Fruit fly (Drosophila melanogaster) whole organism, pupa: ENCODE data around the gene Lk.
A peak's percentile ranks its signal among the peaks of the same experiment; 100 is the strongest.

Experiments used
- CG10348 ChIP-seq: fragments of 200-800 bp; sonication (Bioruptor generic); IDR thresholded peaks from 2 replicates; pipeline ENCODE4 v1.3.6; 2022; ENCODE audit warnings: missing biosample characterization, missing genetic modification characterization
- CG12605 ChIP-seq: fragments of 200-800 bp; sonication (Bioruptor generic); IDR thresholded peaks from 2 replicates; pipeline ENCODE4 v1.3.6; 2022; ENCODE audit warnings: missing biosample characterization, missing genetic modification characterization
- CG13204 ChIP-seq: fragments of 200-800 bp; sonication (Bioruptor generic); optimal IDR thresholded peaks from 2 replicates; lab custom pipeline; 2018; ENCODE audit warnings: missing biosample characterization, mild to moderate bottlenecking, missing genetic modification characterization, moderate library complexity
- CG14655 ChIP-seq: fragments of 200-800 bp; sonication (Bioruptor generic); optimal IDR thresholded peaks from 3 replicates; lab custom pipeline; 2017; ENCODE audit warnings: mild to moderate bottlenecking, missing biosample characterization, missing genetic modification reagents, missing genetic modification characterization
- CG15710 ChIP-seq: fragments of 200-800 bp; sonication (Bioruptor generic); optimal IDR thresholded peaks from 2 replicates; lab custom pipeline; 2018; ENCODE audit warnings: missing biosample characterization, mild to moderate bottlenecking, missing genetic modification characterization, moderate library complexity
- CG17806 ChIP-seq: fragments of 200-800 bp; sonication (Bioruptor generic); optimal IDR thresholded peaks from 2 replicates; lab custom pipeline; 2018; ENCODE audit warnings: missing biosample characterization, mild to moderate bottlenecking, missing genetic modification characterization, moderate library complexity
- CG32121 ChIP-seq: fragments of 200-800 bp; sonication (Bioruptor generic); IDR thresholded peaks from 2 replicates; pipeline ENCODE4 v1.3.6; 2022; ENCODE audit warnings: missing biosample characterization, missing genetic modification characterization
- CG34367 ChIP-seq: fragments of 200-800 bp; sonication (Bioruptor generic); optimal IDR thresholded peaks from 2 replicates; lab custom pipeline; 2018; ENCODE audit warnings: missing biosample characterization, mild to moderate bottlenecking, missing genetic modification characterization
- CG4496 ChIP-seq: fragments of 200-800 bp; sonication (Bioruptor generic); IDR thresholded peaks from 3 replicates; pipeline ENCODE4 v1.3.6; 2022; ENCODE audit warnings: missing biosample characterization, missing genetic modification characterization
- CG8159 ChIP-seq: fragments of 200-800 bp; sonication (Bioruptor generic); optimal IDR thresholded peaks from 3 replicates; lab custom pipeline; 2018; ENCODE audit warnings: missing biosample characterization, mild to moderate bottlenecking, missing genetic modification characterization, moderate library complexity
- CG8301 ChIP-seq: fragments of 200-800 bp; sonication (Bioruptor generic); optimal IDR thresholded peaks from 2 replicates; lab custom pipeline; 2018; ENCODE audit warnings: missing biosample characterization, mild to moderate bottlenecking, missing genetic modification characterization
- CG9948 ChIP-seq: fragments of 200-800 bp; sonication (Bioruptor generic); optimal IDR thresholded peaks from 2 replicates; lab custom pipeline; 2018; ENCODE audit warnings: missing biosample characterization, mild to moderate bottlenecking, missing genetic modification characterization, moderate library complexity
- D1 ChIP-seq: fragments of 200-800 bp; sonication (Bioruptor generic); optimal IDR thresholded peaks from 2 replicates; lab custom pipeline; 2018; ENCODE audit warnings: missing biosample characterization, mild to moderate bottlenecking, missing genetic modification characterization, moderate library complexity
- EcR ChIP-seq: fragments of 200-800 bp; sonication (Bioruptor generic); optimal IDR thresholded peaks from 3 replicates; lab custom pipeline; 2019; ENCODE audit warnings: missing biosample characterization, missing genetic modification characterization, mild to moderate bottlenecking, moderate library complexity, missing genetic modification reagents
- Ets98B ChIP-seq: fragments of 200-800 bp; sonication (Bioruptor generic); IDR thresholded peaks from 2 replicates; pipeline ENCODE4 v1.3.6; 2022; ENCODE audit warnings: missing biosample characterization, missing genetic modification characterization
- Pif1A ChIP-seq: fragments of 200-800 bp; sonication (Bioruptor generic); optimal IDR thresholded peaks from 3 replicates; lab custom pipeline; 2016; ENCODE audit warnings: missing biosample characterization, missing genetic modification characterization
- Pif1B ChIP-seq: fragments of 200-800 bp; sonication (Bioruptor generic); optimal IDR thresholded peaks from 3 replicates; lab custom pipeline; 2016; ENCODE audit warnings: missing biosample characterization, missing genetic modification characterization
- Snoo ChIP-seq: fragments of 200-800 bp; sonication (Bioruptor generic); optimal IDR thresholded peaks from 3 replicates; lab custom pipeline; 2017; ENCODE audit warnings: missing biosample characterization, mild to moderate bottlenecking, missing genetic modification characterization, inconsistent platforms
- fd96Ca ChIP-seq: fragments of 200-800 bp; sonication (Bioruptor generic); IDR thresholded peaks from 3 replicates; pipeline ENCODE4 v1.3.6; 2022; ENCODE audit warnings: missing biosample characterization, missing genetic modification characterization
- gl ChIP-seq: fragments of 200-800 bp; sonication (Bioruptor generic); optimal IDR thresholded peaks from 2 replicates; lab custom pipeline; 2018; ENCODE audit warnings: missing biosample characterization, mild to moderate bottlenecking, missing genetic modification characterization
- rn ChIP-seq: fragments of 200-800 bp; sonication (Bioruptor generic); IDR thresholded peaks from 2 replicates; pipeline ENCODE4 v1.3.6; 2022; ENCODE audit warnings: missing biosample characterization, missing genetic modification characterization

Gene Lk

dm6 chr3L:14555052-14555451 lies 5.5 kb downstream of the Lk start:
- TF ChIP-seq CG13204 = peak; percentile 2
- no peak for TF ChIP-seq CG12605 (GFP tag; lab: Robert Waterston, UW)

dm6 chr3L:14553891-14554303 lies 6.7 kb downstream of the Lk start:
- TF ChIP-seq EcR (GFP tag; lab: Kevin White, UChicago) = no peak
- no peak for TF ChIP-seq fd96Ca (GFP tag; lab: Robert Waterston, UW)
- TF ChIP-seq Snoo (tag; lab: Kevin White, UChicago) = no peak
- no peak for TF ChIP-seq CG8159 (tag; lab: Kevin White, UChicago)
- TF ChIP-seq CG8301 (tag; lab: Kevin White, UChicago) = no peak
- TF ChIP-seq D1 (tag; lab: Kevin White, UChicago) = no peak
- no peak for TF ChIP-seq CG34367 (tag; lab: Kevin White, UChicago)
- no peak for TF ChIP-seq Pif1B (GFP tag; lab: Kevin White, UChicago)
- no peak for TF ChIP-seq CG15710 (tag; lab: Kevin White, UChicago)
- no peak for TF ChIP-seq CG13204
- TF ChIP-seq, all 21 proteins: peak for 0

- TF ChIP-seq gl = peak; percentile 97
- peak; percentile 98 for TF ChIP-seq CG15710 (tag; lab: Kevin White, UChicago)
- peak; percentile 97 for TF ChIP-seq Pif1A (GFP tag; lab: Kevin White, UChicago)
- peak; percentile 89 for TF ChIP-seq rn (GFP tag; lab: Robert Waterston, UW)
- peak; percentile 97 for TF ChIP-seq CG14655 (GFP tag; lab: Kevin White, UChicago)
- peak; percentile 98 for TF ChIP-seq CG34367 (tag; lab: Kevin White, UChicago)
- TF ChIP-seq fd96Ca (GFP tag; lab: Robert Waterston, UW) = no peak; the same call in none of the 3 replicates
- TF ChIP-seq CG17806 (tag; lab: Kevin White, UChicago) = peak; percentile 98
- peak; percentile 98 for TF ChIP-seq CG8159 (tag; lab: Kevin White, UChicago)
- peak; percentile 92 for TF ChIP-seq CG13204
- TF ChIP-seq CG9948 = peak; percentile 98
- TF ChIP-seq CG8301 (tag; lab: Kevin White, UChicago) = peak; percentile 94
- TF ChIP-seq EcR (GFP tag; lab: Kevin White, UChicago) = peak; percentile 73
- peak; percentile 89 for TF ChIP-seq CG12605 (GFP tag; lab: Robert Waterston, UW)
- peak; percentile 96 for TF ChIP-seq Pif1B (GFP tag; lab: Kevin White, UChicago)
- TF ChIP-seq CG32121 (GFP tag; lab: Robert Waterston, UW) = peak; percentile 86
- TF ChIP-seq D1 (tag; lab: Kevin White, UChicago) = peak; percentile 83
- peak; percentile 64; the same call in 1 of the 2 replicates for TF ChIP-seq CG10348 (GFP tag; lab: Robert Waterston, UW)
- peak; percentile 68 for TF ChIP-seq Snoo (tag; lab: Kevin White, UChicago)
- peak; percentile 97 for TF ChIP-seq CG4496 (GFP tag; lab: Robert Waterston, UW)
- peak; percentile 93 for TF ChIP-seq Ets98B (GFP tag; lab: Robert Waterston, UW)
Measured at dm6 chr3L:14552925-14553239, 7.7 kb downstream of the Lk start.

- TF ChIP-seq CG4496 (GFP tag; lab: Robert Waterston, UW) (no peak), CG9948 (no peak), CG8159 (tag; lab: Kevin White, UChicago) (no peak)
Measured at dm6 chr3L:14552041-14552924, 8.3 kb downstream of the Lk start.

- TF ChIP-seq fd96Ca (GFP tag; lab: Robert Waterston, UW) = no peak
- TF ChIP-seq D1 (tag; lab: Kevin White, UChicago) = no peak
- no peak for TF ChIP-seq Pif1B (GFP tag; lab: Kevin White, UChicago)
- no peak for TF ChIP-seq CG10348 (GFP tag; lab: Robert Waterston, UW)
- TF ChIP-seq CG34367 (tag; lab: Kevin White, UChicago) = no peak
Measured at dm6 chr3L:14551621-14552020, 8.9 kb downstream of the Lk start.

dm6 chr3L:14550839-14551415 lies 9.6 kb downstream of the Lk start, which contains the start of gene Gbs-70E:
TSS of gene Gbs-70E (minus strand) at chr3L:14550975.
- TF ChIP-seq Pif1B (GFP tag; lab: Kevin White, UChicago) (peak; percentile 90), CG8301 (tag; lab: Kevin White, UChicago) (peak; percentile 90), CG13204 (peak; percentile 82), gl (peak; percentile 85), CG14655 (GFP tag; lab: Kevin White, UChicago) (peak; percentile 88), EcR (GFP tag; lab: Kevin White, UChicago) (peak; percentile 81), rn (GFP tag; lab: Robert Waterston, UW) (peak; percentile 66; the same call in 1 of the 2 replicates), CG34367 (tag; lab: Kevin White, UChicago) (peak; percentile 89), CG4496 (GFP tag; lab: Robert Waterston, UW) (peak; percentile 87), CG12605 (GFP tag; lab: Robert Waterston, UW) (peak; percentile 85), CG8159 (tag; lab: Kevin White, UChicago) (peak; percentile 90), CG10348 (GFP tag; lab: Robert Waterston, UW) (0 out of 2 replicates have a peak, but pooled peaks have one; percentile 37), Ets98B (GFP tag; lab: Robert Waterston, UW) (peak; percentile 89), CG9948 (peak; percentile 87), CG15710 (tag; lab: Kevin White, UChicago) (peak; percentile 91), fd96Ca (GFP tag; lab: Robert Waterston, UW) (no peak; the same call in 1 of the 3 replicates), Snoo (tag; lab: Kevin White, UChicago) (peak; percentile 94), Pif1A (GFP tag; lab: Kevin White, UChicago) (peak; percentile 94), CG32121 (GFP tag; lab: Robert Waterston, UW) (peak; percentile 94), D1 (tag; lab: Kevin White, UChicago) (peak; percentile 57), CG17806 (tag; lab: Kevin White, UChicago) (peak; percentile 89)
